Worm (Caenorhabditis elegans) whole organism, L4 larva: ENCODE results near the gene dpy-9.

Source experiments
- F37D6.2 ChIP-seq: sonication (generic microtip); optimal IDR thresholded peaks from 2 replicates; lab custom pipeline; 2016; ENCODE audit warnings: mild to moderate bottlenecking, missing genetic modification characterization, missing compliant biosample characterization
- R02D3.7 ChIP-seq: fragments of 150-350 bp; sonication (generic microtip); optimal IDR thresholded peaks from 3 replicates; lab custom pipeline; 2014; ENCODE audit warnings: missing biosample characterization, missing genetic modification characterization
- T20F7.1 ChIP-seq: fragments of 200-800 bp; sonication (Bioruptor generic); optimal IDR thresholded peaks from 2 replicates; lab custom pipeline; 2018; ENCODE audit warnings: mild to moderate bottlenecking, missing genetic modification characterization, missing compliant biosample characterization
- Y105C5A.15 ChIP-seq: fragments of 200-800 bp; sonication (Bioruptor generic); IDR thresholded peaks from 2 replicates; pipeline ENCODE4 v1.3.6; 2022; ENCODE audit warnings: missing genetic modification characterization, missing compliant biosample characterization
- Y48G9A.11 ChIP-seq: fragments of 200-800 bp; sonication (Bioruptor generic); IDR thresholded peaks from 2 replicates; pipeline ENCODE4 v1.3.6; 2022; ENCODE audit warnings: missing genetic modification reagents, missing genetic modification characterization, missing compliant biosample characterization
- ZK546.5 ChIP-seq, 2 experiments: sonication (generic microtip); optimal IDR thresholded peaks; 2 replicates each; lab custom pipeline; 2017; ENCODE audit warnings: missing biosample characterization in 2 of 2, missing genetic modification characterization in 2 of 2
- aly-2 ChIP-seq: sonication (generic microtip); optimal IDR thresholded peaks from 2 replicates; lab custom pipeline; 2018; ENCODE audit warnings: missing biosample characterization, missing genetic modification characterization
- attf-4 ChIP-seq: sonication (generic microtip); optimal IDR thresholded peaks from 3 replicates; lab custom pipeline; 2017; ENCODE audit warnings: missing biosample characterization, missing genetic modification characterization
- ceh-20 ChIP-seq: fragments of 200-800 bp; sonication (Bioruptor generic); IDR thresholded peaks from 2 replicates; pipeline ENCODE4 v1.3.6; 2022; ENCODE audit warnings: missing genetic modification reagents, missing genetic modification characterization, missing compliant biosample characterization
- ceh-28 ChIP-seq: fragments of 150-350 bp; optimal IDR thresholded peaks from 2 replicates; lab custom pipeline; 2014; ENCODE audit warnings: missing biosample characterization, missing genetic modification reagents, missing genetic modification characterization
- ceh-44 ChIP-seq: fragments of 200-800 bp; sonication (Bioruptor generic); IDR thresholded peaks from 2 replicates; pipeline ENCODE4 v1.3.6; 2022; ENCODE audit warnings: missing genetic modification reagents, missing genetic modification characterization, missing compliant biosample characterization
- ceh-62 ChIP-seq: sonication (generic microtip); optimal IDR thresholded peaks from 2 replicates; lab custom pipeline; 2017; ENCODE audit warnings: missing biosample characterization, missing genetic modification characterization
- daf-12 ChIP-seq: fragments of 150-350 bp; optimal IDR thresholded peaks from 2 replicates; lab custom pipeline; 2014; ENCODE audit warnings: missing biosample characterization, missing genetic modification reagents, missing genetic modification characterization
- daf-8 ChIP-seq: fragments of 200-800 bp; sonication (Bioruptor generic); IDR thresholded peaks from 2 replicates; pipeline ENCODE4 v1.3.6; 2022; ENCODE audit warnings: missing genetic modification characterization, missing compliant biosample characterization
- dpl-1 ChIP-seq: fragments of 150-350 bp; optimal IDR thresholded peaks from 2 replicates; lab custom pipeline; 2014; ENCODE audit warnings: missing biosample characterization, missing genetic modification reagents, missing genetic modification characterization
- dve-1 ChIP-seq: sonication (generic microtip); optimal IDR thresholded peaks from 2 replicates; lab custom pipeline; 2017; ENCODE audit warnings: antibody characterized with exemption, mild to moderate bottlenecking, missing genetic modification characterization, missing compliant biosample characterization; ENCODE audit not compliant: insufficient read depth
- egl-27 ChIP-seq: sonication (generic microtip); optimal IDR thresholded peaks from 3 replicates; lab custom pipeline; 2017; ENCODE audit warnings: missing biosample characterization, missing genetic modification reagents, missing genetic modification characterization
- fkh-10 ChIP-seq: fragments of 150-350 bp; optimal IDR thresholded peaks from 2 replicates; lab custom pipeline; 2014; ENCODE audit warnings: missing biosample characterization, missing genetic modification reagents, missing genetic modification characterization
- fos-1 ChIP-seq: fragments of 150-350 bp; optimal IDR thresholded peaks from 2 replicates; lab custom pipeline; 2014; ENCODE audit warnings: missing biosample characterization, missing genetic modification characterization
- hlh-11 ChIP-seq: fragments of 200-800 bp; sonication (Bioruptor generic); optimal IDR thresholded peaks from 2 replicates; lab custom pipeline; 2018; ENCODE audit warnings: mild to moderate bottlenecking, missing genetic modification characterization, missing compliant biosample characterization
- hmg-1.1 ChIP-seq: fragments of 200-800 bp; sonication (Bioruptor generic); IDR thresholded peaks from 2 replicates; pipeline ENCODE4 v1.3.6; 2022; ENCODE audit warnings: missing genetic modification reagents, missing genetic modification characterization, missing compliant biosample characterization
- jun-1 ChIP-seq: fragments of 150-350 bp; optimal IDR thresholded peaks from 2 replicates; lab custom pipeline; 2014; ENCODE audit warnings: missing biosample characterization, missing genetic modification reagents, missing genetic modification characterization
- lin-1 ChIP-seq: fragments of 200-800 bp; sonication (Bioruptor generic); IDR thresholded peaks from 2 replicates; pipeline ENCODE4 v1.3.6; 2022; ENCODE audit warnings: missing genetic modification reagents, missing genetic modification characterization, missing compliant biosample characterization
- lin-13 ChIP-seq: fragments of 150-350 bp; optimal IDR thresholded peaks from 2 replicates; lab custom pipeline; 2014; ENCODE audit warnings: missing biosample characterization, missing genetic modification reagents, missing genetic modification characterization
- lin-38 ChIP-seq: fragments of 200-800 bp; sonication (Bioruptor generic); IDR thresholded peaks from 2 replicates; pipeline ENCODE4 v1.3.6; 2022; ENCODE audit warnings: missing genetic modification reagents, missing genetic modification characterization, missing compliant biosample characterization
- madf-9 ChIP-seq: fragments of 200-800 bp; sonication (Bioruptor generic); conservative IDR thresholded peaks from 2 replicates; pipeline ENCODE4 v1.3.6; 2022; ENCODE audit warnings: missing genetic modification reagents, missing genetic modification characterization, missing compliant biosample characterization
- mep-1 ChIP-seq: fragments of 150-350 bp; sonication (generic microtip); optimal IDR thresholded peaks from 3 replicates; lab custom pipeline; 2014; ENCODE audit warnings: missing biosample characterization, missing genetic modification characterization
- mxl-2 ChIP-seq: fragments of 200-800 bp; sonication (Bioruptor generic); conservative IDR thresholded peaks from 2 replicates; pipeline ENCODE4 v1.3.6; 2022; ENCODE audit warnings: missing genetic modification reagents, missing genetic modification characterization, missing compliant biosample characterization
- nhr-11 ChIP-seq: fragments of 150-350 bp; optimal IDR thresholded peaks from 2 replicates; lab custom pipeline; 2014; ENCODE audit warnings: missing biosample characterization, missing genetic modification characterization
- nhr-111 ChIP-seq: fragments of 200-800 bp; sonication (Bioruptor generic); optimal IDR thresholded peaks from 2 replicates; lab custom pipeline; 2018; ENCODE audit warnings: mild to moderate bottlenecking, missing genetic modification characterization, missing compliant biosample characterization
- nhr-25 ChIP-seq: sonication (generic microtip); optimal IDR thresholded peaks from 2 replicates; lab custom pipeline; 2017; ENCODE audit warnings: missing genetic modification characterization, mild to moderate bottlenecking, missing compliant biosample characterization, antibody characterized with exemption, moderate library complexity, borderline replicate concordance; ENCODE audit not compliant: insufficient read depth
- nhr-41 ChIP-seq: fragments of 200-800 bp; sonication (Bioruptor generic); IDR thresholded peaks from 2 replicates; pipeline ENCODE4 v1.3.6; 2022; ENCODE audit warnings: missing genetic modification reagents, missing genetic modification characterization, missing compliant biosample characterization
- nhr-42 ChIP-seq: fragments of 200-800 bp; sonication (Bioruptor generic); IDR thresholded peaks from 2 replicates; pipeline ENCODE4 v1.3.6; 2022; ENCODE audit warnings: missing genetic modification characterization, missing compliant biosample characterization
- nhr-48 ChIP-seq: sonication (generic microtip); optimal IDR thresholded peaks from 2 replicates; lab custom pipeline; 2016; ENCODE audit warnings: mild to moderate bottlenecking, missing genetic modification characterization, missing compliant biosample characterization
- pha-4 ChIP-seq, 2 experiments: fragments of 150-350 bp in 1 of 2; fragments of 200-800 bp in 1 of 2; sonication (Bioruptor generic) in 1 of 2; IDR thresholded peaks in 1 of 2; optimal IDR thresholded peaks in 1 of 2; 2 replicates each; pipeline versions ENCODE4 v1.3.6 to Lab custom; 2014 to 2022; ENCODE audit warnings: missing genetic modification characterization in 2 of 2, missing genetic modification reagents in 2 of 2, missing biosample characterization in 1 of 2, missing compliant biosample characterization in 1 of 2
- php-3 ChIP-seq: fragments of 200-800 bp; sonication (Bioruptor generic); IDR thresholded peaks from 2 replicates; pipeline ENCODE4 v1.3.6; 2022; ENCODE audit warnings: missing genetic modification reagents, missing genetic modification characterization, missing compliant biosample characterization
- pqm-1 ChIP-seq: sonication (generic microtip); optimal IDR thresholded peaks from 2 replicates; lab custom pipeline; 2017; ENCODE audit warnings: missing biosample characterization, missing genetic modification characterization
- rbr-2 ChIP-seq: sonication (generic microtip); optimal IDR thresholded peaks from 2 replicates; lab custom pipeline; 2016; ENCODE audit warnings: missing genotype, missing genetic modification characterization, missing compliant biosample characterization
- sdz-12 ChIP-seq: fragments of 200-800 bp; sonication (Bioruptor generic); optimal IDR thresholded peaks from 2 replicates; lab custom pipeline; 2018; ENCODE audit warnings: mild to moderate bottlenecking, missing genetic modification characterization, missing compliant biosample characterization
- set-16 ChIP-seq: fragments of 200-800 bp; sonication (Bioruptor generic); IDR thresholded peaks from 2 replicates; pipeline ENCODE4 v1.3.6; 2022; ENCODE audit warnings: missing genetic modification reagents, missing genetic modification characterization, missing compliant biosample characterization
- snpc-1.2 ChIP-seq: fragments of 200-800 bp; sonication (Bioruptor generic); IDR thresholded peaks from 2 replicates; pipeline ENCODE4 v1.3.6; 2022; ENCODE audit warnings: missing genetic modification reagents, missing genetic modification characterization, missing compliant biosample characterization
- snpc-4 ChIP-seq: fragments of 150-350 bp; optimal IDR thresholded peaks from 2 replicates; lab custom pipeline; 2014; ENCODE audit warnings: missing biosample characterization, missing genetic modification characterization
- spr-1 ChIP-seq: sonication (generic microtip); optimal IDR thresholded peaks from 2 replicates; lab custom pipeline; 2016; ENCODE audit warnings: mild to moderate bottlenecking, missing genetic modification characterization, missing compliant biosample characterization
- zag-1 ChIP-seq: fragments of 150-350 bp; optimal IDR thresholded peaks from 2 replicates; lab custom pipeline; 2014; ENCODE audit warnings: missing biosample characterization, missing genetic modification characterization
- zfp-3 ChIP-seq: fragments of 200-800 bp; sonication (Bioruptor generic); conservative IDR thresholded peaks from 2 replicates; pipeline ENCODE4 v1.3.6; 2022; ENCODE audit warnings: missing genetic modification reagents, missing genetic modification characterization, missing compliant biosample characterization
- zip-11 ChIP-seq: fragments of 200-800 bp; sonication (Bioruptor generic); IDR thresholded peaks from 2 replicates; pipeline ENCODE4 v1.3.6; 2022; ENCODE audit warnings: missing genetic modification characterization, missing compliant biosample characterization
- ztf-11 ChIP-seq: fragments of 150-350 bp; optimal IDR thresholded peaks from 2 replicates; lab custom pipeline; 2014; ENCODE audit warnings: missing biosample characterization, missing genetic modification characterization

dpy-9 gene

ce11 chrIV:259142-259541 lies at the start of gene dpy-9:
dpy-9 (minus strand) TSS chrIV:259204.
- TF ChIP-seq T20F7.1: no peak
- no peak for TF ChIP-seq set-16 (GFP tag; lab: Robert Waterston, UW)
- no peak for TF ChIP-seq ztf-11 (tag; lab: Kevin White, UChicago)
- TF ChIP-seq hmg-1.1: no peak
- TF ChIP-seq ceh-44 (GFP tag; lab: Robert Waterston, UW): no peak
- TF ChIP-seq zfp-3 (GFP tag; lab: Robert Waterston, UW): no peak
- TF ChIP-seq nhr-41 (GFP tag; lab: Robert Waterston, UW): no peak
- no peak for TF ChIP-seq ceh-28 (tag; lab: Kevin White, UChicago)
- no peak for TF ChIP-seq fos-1 (tag; lab: Kevin White, UChicago)
- TF ChIP-seq spr-1 (tag; lab: Kevin White, UChicago): no peak
- TF ChIP-seq daf-8 (GFP tag; lab: Robert Waterston, UW): no peak
- TF ChIP-seq attf-4 (tag; lab: Kevin White, UChicago): no peak

ce11 chrIV:307205-307604 lies 48.2 kb upstream of the dpy-9 start, which contains the start of gene swt-1:
swt-1 (plus strand) TSS chrIV:307505.
- no peak for TF ChIP-seq hmg-1.1
- TF ChIP-seq snpc-4: no peak
- TF ChIP-seq ZK546.5 (tag; optimal IDR thresholded peaks at IDR 0.05; lab: Kevin White, UChicago): no peak
- TF ChIP-seq T20F7.1: no peak
- no peak for TF ChIP-seq R02D3.7
- TF ChIP-seq rbr-2: no peak
- TF ChIP-seq ceh-62: no peak
- TF ChIP-seq ceh-44 (GFP tag; lab: Robert Waterston, UW): no peak
- TF ChIP-seq jun-1 (tag; lab: Kevin White, UChicago): no peak
- no peak for TF ChIP-seq daf-12 (tag; lab: Kevin White, UChicago)
- TF ChIP-seq nhr-48: no peak
- TF ChIP-seq dve-1 (tag; lab: Kevin White, UChicago): no peak

ce11 chrIV:306572-306971 lies 47.6 kb upstream of the dpy-9 start:
- TF ChIP-seq zag-1 (tag; lab: Kevin White, UChicago): no peak
- TF ChIP-seq ZK546.5 (tag; optimal IDR thresholded peaks at IDR 0.05; lab: Kevin White, UChicago): no peak
- no peak for TF ChIP-seq aly-2 (tag; lab: Kevin White, UChicago)
- TF ChIP-seq Y48G9A.11 (GFP tag; lab: Robert Waterston, UW): no peak
- peak; percentile 41; the same call in 1 of the 2 replicates for TF ChIP-seq pha-4 (GFP tag; IDR thresholded peaks at IDR 0.05; lab: Robert Waterston, UW)
- no peak for TF ChIP-seq pha-4 (tag; optimal IDR thresholded peaks at IDR 0.05; lab: Kevin White, UChicago)
- TF ChIP-seq dve-1 (tag; lab: Kevin White, UChicago): no peak
- no peak for TF ChIP-seq Y105C5A.15 (GFP tag; lab: Robert Waterston, UW)
- TF ChIP-seq mxl-2: no peak
- TF ChIP-seq pqm-1 (tag; lab: Kevin White, UChicago): no peak
- no peak for TF ChIP-seq T20F7.1
- TF ChIP-seq lin-13: no peak
- TF ChIP-seq ceh-62: no peak
- no peak for TF ChIP-seq R02D3.7
- no peak for TF ChIP-seq jun-1 (tag; lab: Kevin White, UChicago)
- no peak for TF ChIP-seq php-3 (GFP tag; lab: Robert Waterston, UW)
- no peak for TF ChIP-seq zip-11 (GFP tag; lab: Robert Waterston, UW)
- no peak for TF ChIP-seq mep-1 (tag; lab: Kevin White, UChicago)
- no peak for TF ChIP-seq dpl-1
- no peak for TF ChIP-seq egl-27 (tag; lab: Kevin White, UChicago)
- TF ChIP-seq lin-1 (GFP tag; lab: Robert Waterston, UW): no peak
- no peak for TF ChIP-seq nhr-48
- TF ChIP-seq hlh-11 (tag; lab: Kevin White, UChicago): peak; percentile 36
- no peak for TF ChIP-seq spr-1 (tag; lab: Kevin White, UChicago)
- no peak for TF ChIP-seq nhr-111 (GFP tag; lab: Kevin White, UChicago)
- no peak for TF ChIP-seq sdz-12
- no peak for TF ChIP-seq nhr-25 (tag; lab: Kevin White, UChicago)
- TF ChIP-seq ceh-44 (GFP tag; lab: Robert Waterston, UW): no peak
- no peak for TF ChIP-seq snpc-1.2 (GFP tag; lab: Robert Waterston, UW)
- no peak for TF ChIP-seq nhr-42
- no peak for TF ChIP-seq madf-9 (GFP tag; lab: Robert Waterston, UW)
- TF ChIP-seq lin-38 (GFP tag; lab: Robert Waterston, UW): 0 out of 2 replicates have a peak, but pooled peaks have one; percentile 26
- TF ChIP-seq fkh-10 (GFP tag; lab: Kevin White, UChicago): no peak
- TF ChIP-seq F37D6.2 (tag; lab: Kevin White, UChicago): no peak
- no peak for TF ChIP-seq snpc-4
- peak; percentile 37 for TF ChIP-seq nhr-11 (tag; lab: Kevin White, UChicago)
- no peak for TF ChIP-seq ceh-20 (GFP tag; lab: Robert Waterston, UW)
